Fruit fly (Drosophila melanogaster): Measurements from ENCODE around the gene MtnA.

DNA sequence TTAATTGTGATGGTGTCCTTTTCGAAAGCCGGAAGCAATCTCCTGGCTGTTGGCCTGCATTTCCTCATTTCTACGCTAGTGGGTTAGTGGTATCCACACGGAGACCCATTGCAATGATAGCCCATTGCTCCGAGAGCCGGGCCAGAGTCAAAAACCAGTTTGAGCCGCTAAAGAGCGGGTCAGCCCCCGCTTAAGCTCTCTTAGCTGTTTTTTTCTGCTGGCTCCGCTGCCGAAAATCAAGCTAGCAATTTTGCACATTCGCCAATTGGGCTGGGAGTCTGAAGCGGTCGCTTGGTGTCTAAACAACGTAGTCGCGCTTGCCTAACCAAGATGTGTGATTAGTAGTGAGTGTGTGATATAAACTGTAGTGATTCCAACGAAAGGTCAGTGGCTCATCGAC, 4.4 kb downstream of the MtnA start, which contains the start of gene CG12947:
- TF ChIP-seq CG16779 (tag; optimal IDR thresholded peaks at IDR 0.05) (no peak), acj6 (GFP tag; optimal IDR thresholded peaks at IDR 0.05) (no peak), CG6792 (GFP tag; optimal IDR thresholded peaks at IDR 0.05) (no peak), CG6808 (GFP tag; optimal IDR thresholded peaks at IDR 0.05) (no peak)

Data from whole organism, prepupa.